Fruit fly (Drosophila melanogaster): ENCODE results near the gene LeuRS-m.

dm6 chr3L:4824356-4825138, 1.1 kb upstream of the LeuRS-m start:
- TF ChIP-seq Hr39 (GFP tag; optimal IDR thresholded peaks at IDR 0.05) (peak; percentile 91), Eip78C (GFP tag) (peak; percentile 99), Lpt (GFP tag; optimal IDR thresholded peaks at IDR 0.05) (peak; percentile 93), CG10669 (GFP tag; optimal IDR thresholded peaks at IDR 0.05) (peak; percentile 92), esn (GFP tag; optimal IDR thresholded peaks at IDR 0.05) (peak; percentile 97), CG3919 (GFP tag; optimal IDR thresholded peaks at IDR 0.05) (no peak), Blimp-1 (GFP tag; optimal IDR thresholded peaks at IDR 0.05) (peak; percentile 73), CG6276 (GFP tag; optimal IDR thresholded peaks at IDR 0.05) (no peak), Sox102F (GFP tag; optimal IDR thresholded peaks at IDR 0.05) (peak; percentile 94), Gug (GFP tag; IDR thresholded peaks at IDR 0.05) (peak; percentile 94), dac (GFP tag; optimal IDR thresholded peaks at IDR 0.05) (no peak)
